Fruit fly (Drosophila melanogaster) whole organism, embryonic: ENCODE results near the gene CG14840.

Source experiments
- Adf1 ChIP-seq: fragments of 200-800 bp; sonication (Bioruptor generic); IDR thresholded peaks from 2 replicates; pipeline ENCODE4 v1.3.6; 2022; ENCODE audit warnings: missing biosample characterization, missing genetic modification characterization
- Atf-2 ChIP-seq: fragments of 200-800 bp; sonication (Bioruptor generic); optimal IDR thresholded peaks from 2 replicates; lab custom pipeline; 2016; ENCODE audit warnings: missing biosample characterization, missing genetic modification characterization
- CG1024 ChIP-seq: fragments of 200-800 bp; sonication (Bioruptor generic); IDR thresholded peaks from 2 replicates; pipeline ENCODE4 v1.3.6; 2022; ENCODE audit warnings: missing biosample characterization, missing genetic modification characterization
- CG10274 ChIP-seq: fragments of 200-800 bp; sonication (Bioruptor generic); optimal IDR thresholded peaks from 3 replicates; lab custom pipeline; 2017; ENCODE audit warnings: missing biosample characterization, mild to moderate bottlenecking, missing genetic modification characterization
- CG10431 ChIP-seq: fragments of 200-800 bp; sonication (Bioruptor generic); optimal IDR thresholded peaks from 3 replicates; lab custom pipeline; 2018; ENCODE audit warnings: missing biosample characterization, mild to moderate bottlenecking, missing genetic modification characterization
- CG11504 ChIP-seq: fragments of 200-800 bp; sonication (Bioruptor generic); optimal IDR thresholded peaks from 3 replicates; lab custom pipeline; 2019; ENCODE audit warnings: missing biosample characterization, mild to moderate bottlenecking, missing genetic modification characterization, moderate library complexity
- CG12219 ChIP-seq: fragments of 200-800 bp; sonication (Bioruptor generic); optimal IDR thresholded peaks from 3 replicates; lab custom pipeline; 2018; ENCODE audit warnings: missing biosample characterization, mild to moderate bottlenecking, missing genetic modification characterization
- CG16813 ChIP-seq: fragments of 200-800 bp; sonication (Bioruptor generic); IDR thresholded peaks from 3 replicates; pipeline ENCODE4 v1.3.6; 2022; ENCODE audit warnings: missing biosample characterization, missing genetic modification characterization; ENCODE audit not compliant: partially characterized antibody
- CG3163 ChIP-seq: fragments of 200-800 bp; sonication (Bioruptor generic); optimal IDR thresholded peaks from 3 replicates; lab custom pipeline; 2016; ENCODE audit warnings: missing biosample characterization, missing genetic modification characterization
- CG6683 ChIP-seq: fragments of 200-800 bp; sonication (Bioruptor generic); optimal IDR thresholded peaks from 2 replicates; lab custom pipeline; 2017; ENCODE audit warnings: missing biosample characterization, mild to moderate bottlenecking, missing genetic modification characterization, missing genetic modification reagents
- CG6689 ChIP-seq: fragments of 200-800 bp; sonication (Bioruptor generic); IDR thresholded peaks from 2 replicates; pipeline ENCODE4 v1.3.6; 2022; ENCODE audit warnings: missing biosample characterization, missing genetic modification characterization
- CG7372 ChIP-seq: fragments of 200-800 bp; sonication (Bioruptor generic); IDR thresholded peaks from 2 replicates; pipeline ENCODE4 v1.3.6; 2022; ENCODE audit warnings: missing biosample characterization, missing genetic modification characterization
- CG7556 ChIP-seq: fragments of 200-800 bp; sonication (Bioruptor generic); optimal IDR thresholded peaks from 2 replicates; lab custom pipeline; 2017; ENCODE audit warnings: missing biosample characterization, mild to moderate bottlenecking, missing genetic modification characterization
- CG8281 ChIP-seq: fragments of 200-800 bp; sonication (Bioruptor generic); optimal IDR thresholded peaks from 2 replicates; lab custom pipeline; 2018; ENCODE audit warnings: missing biosample characterization, mild to moderate bottlenecking, missing genetic modification characterization, moderate library complexity
- CG8290 ChIP-seq, 3 experiments: fragments of 200-800 bp; sonication (Bioruptor generic); optimal IDR thresholded peaks; 2 replicates each; lab custom pipeline; 2016 to 2019; ENCODE audit warnings: missing biosample characterization in 3 of 3, missing genetic modification characterization in 3 of 3, mild to moderate bottlenecking in 2 of 3, moderate library complexity in 1 of 3
- CG8924 ChIP-seq: fragments of 200-800 bp; optimal IDR thresholded peaks from 3 replicates; lab custom pipeline; 2019; ENCODE audit warnings: missing biosample characterization, mild to moderate bottlenecking, missing genetic modification characterization, moderate library complexity
- Dll ChIP-seq: fragments of 200-800 bp; sonication (Bioruptor generic); IDR thresholded peaks from 4 replicates; pipeline ENCODE4 v1.3.6; 2022; ENCODE audit warnings: missing biosample characterization, missing genetic modification characterization; ENCODE audit not compliant: partially characterized antibody
- HmgD ChIP-seq: fragments of 200-800 bp; sonication (Bioruptor generic); optimal IDR thresholded peaks from 3 replicates; lab custom pipeline; 2016; ENCODE audit warnings: missing biosample characterization, missing genetic modification characterization
- Hmr ChIP-seq: fragments of 200-800 bp; sonication (Bioruptor generic); optimal IDR thresholded peaks from 3 replicates; lab custom pipeline; 2017; ENCODE audit warnings: mild to moderate bottlenecking, missing biosample characterization, missing genetic modification reagents, missing genetic modification characterization
- Kr ChIP-seq: fragments of 200-800 bp; sonication (Bioruptor generic); optimal IDR thresholded peaks from 2 replicates; lab custom pipeline; 2017; ENCODE audit warnings: missing biosample characterization, mild to moderate bottlenecking, missing genetic modification characterization
- Neu2 ChIP-seq: fragments of 200-800 bp; sonication (Bioruptor generic); optimal IDR thresholded peaks from 3 replicates; lab custom pipeline; 2016; ENCODE audit warnings: missing biosample characterization, missing genetic modification characterization, borderline replicate concordance
- Nf-YA ChIP-seq: fragments of 200-800 bp; sonication (Bioruptor generic); IDR thresholded peaks from 2 replicates; pipeline ENCODE4 v1.3.6; 2022; ENCODE audit warnings: missing biosample characterization, missing genetic modification characterization
- Oaz ChIP-seq: fragments of 200-800 bp; sonication (Bioruptor generic); IDR thresholded peaks from 2 replicates; pipeline ENCODE4 v1.3.6; 2022; ENCODE audit warnings: missing biosample characterization, missing genetic modification characterization
- Optix ChIP-seq: fragments of 200-800 bp; sonication (Bioruptor generic); IDR thresholded peaks from 3 replicates; pipeline ENCODE4 v1.3.6; 2022; ENCODE audit warnings: missing biosample characterization, missing genetic modification characterization
- Sry-δ ChIP-seq: fragments of 200-800 bp; sonication (Bioruptor generic); optimal IDR thresholded peaks from 2 replicates; lab custom pipeline; 2016; ENCODE audit warnings: missing biosample characterization, missing genetic modification characterization
- Usf ChIP-seq: fragments of 200-800 bp; sonication (Bioruptor generic); optimal IDR thresholded peaks from 2 replicates; lab custom pipeline; 2017; ENCODE audit warnings: missing genotype, missing biosample characterization, missing genetic modification characterization
- bowl ChIP-seq: fragments of 200-800 bp; sonication (Bioruptor generic); IDR thresholded peaks from 2 replicates; pipeline ENCODE4 v1.3.6; 2022; ENCODE audit warnings: missing biosample characterization, missing genetic modification characterization
- cato ChIP-seq: fragments of 200-800 bp; sonication (Bioruptor generic); optimal IDR thresholded peaks from 2 replicates; lab custom pipeline; 2016; ENCODE audit warnings: missing biosample characterization, missing genetic modification characterization, borderline replicate concordance
- crc ChIP-seq: fragments of 200-800 bp; sonication (Bioruptor generic); optimal IDR thresholded peaks from 2 replicates; lab custom pipeline; 2016; ENCODE audit warnings: missing biosample characterization, missing genetic modification characterization
- crp ChIP-seq, 2 experiments: fragments of 200-800 bp; sonication (Bioruptor generic); optimal IDR thresholded peaks; 2 replicates in 1 of 2; 3 replicates in 1 of 2; lab custom pipeline; 2017; ENCODE audit warnings: missing biosample characterization in 2 of 2, missing genetic modification characterization in 2 of 2, mild to moderate bottlenecking in 1 of 2, moderate library complexity in 1 of 2
- cwo ChIP-seq: fragments of 200-800 bp; sonication (Bioruptor generic); optimal IDR thresholded peaks from 3 replicates; lab custom pipeline; 2017; ENCODE audit warnings: missing biosample characterization, missing genetic modification characterization, mild to moderate bottlenecking, moderate library complexity, missing genetic modification reagents
- dan ChIP-seq: fragments of 200-800 bp; sonication (Bioruptor generic); IDR thresholded peaks from 2 replicates; pipeline ENCODE4 v1.3.6; 2022; ENCODE audit warnings: missing biosample characterization, missing genetic modification characterization
- dm ChIP-seq: fragments of 200-800 bp; sonication (Bioruptor generic); optimal IDR thresholded peaks from 3 replicates; lab custom pipeline; 2016; ENCODE audit warnings: missing biosample characterization, missing genetic modification characterization
- gro ChIP-seq: fragments of 200-800 bp; sonication (Bioruptor generic); optimal IDR thresholded peaks from 2 replicates; lab custom pipeline; 2016; ENCODE audit warnings: missing biosample characterization, missing genetic modification characterization
- hkb ChIP-seq, 2 experiments: fragments of 200-800 bp in 1 of 2; fragments of >200 bp in 1 of 2; sonication (Bioruptor generic) in 1 of 2; IDR thresholded peaks in 1 of 2; optimal IDR thresholded peaks in 1 of 2; 2 replicates each; pipeline versions ENCODE4 v1.3.6 to Lab custom; 2017 to 2022; ENCODE audit warnings: missing biosample characterization in 1 of 2, missing genetic modification characterization in 1 of 2
- ind ChIP-seq: fragments of 200-800 bp; sonication (Bioruptor generic); optimal IDR thresholded peaks from 3 replicates; lab custom pipeline; 2016; ENCODE audit warnings: missing biosample characterization, missing genetic modification characterization
- jigr1 ChIP-seq: fragments of 200-800 bp; sonication (Bioruptor generic); IDR thresholded peaks from 3 replicates; pipeline ENCODE4 v1.3.6; 2022; ENCODE audit warnings: missing biosample characterization, missing genetic modification characterization
- jing ChIP-seq: fragments of 200-800 bp; sonication (Bioruptor generic); optimal IDR thresholded peaks from 2 replicates; lab custom pipeline; 2018; ENCODE audit warnings: missing biosample characterization, mild to moderate bottlenecking, missing genetic modification characterization
- knrl ChIP-seq: fragments of 200-800 bp; sonication (Bioruptor generic); IDR thresholded peaks from 3 replicates; pipeline ENCODE4 v1.3.6; 2022; ENCODE audit warnings: missing biosample characterization, missing genetic modification characterization; ENCODE audit not compliant: partially characterized antibody
- mam ChIP-seq: fragments of 200-800 bp; sonication (Bioruptor generic); optimal IDR thresholded peaks from 3 replicates; lab custom pipeline; 2016; ENCODE audit warnings: missing biosample characterization, missing genetic modification characterization
- oc ChIP-seq: fragments of 200-800 bp; sonication (Bioruptor generic); optimal IDR thresholded peaks from 2 replicates; lab custom pipeline; 2018; ENCODE audit warnings: missing biosample characterization, mild to moderate bottlenecking, missing genetic modification characterization, moderate library complexity
- pfk ChIP-seq: fragments of 200-800 bp; sonication (Bioruptor generic); optimal IDR thresholded peaks from 2 replicates; lab custom pipeline; 2018; ENCODE audit warnings: missing biosample characterization, mild to moderate bottlenecking, missing genetic modification characterization, moderate library complexity
- pnt ChIP-seq: fragments of 200-800 bp; sonication (Bioruptor generic); optimal IDR thresholded peaks from 3 replicates; lab custom pipeline; 2016; ENCODE audit warnings: missing biosample characterization, missing genetic modification characterization
- pzg ChIP-seq: fragments of 200-800 bp; sonication (Bioruptor generic); optimal IDR thresholded peaks from 3 replicates; lab custom pipeline; 2018; ENCODE audit warnings: missing biosample characterization, mild to moderate bottlenecking, missing genetic modification characterization, moderate library complexity
- ro ChIP-seq: fragments of 200-800 bp; sonication (Bioruptor generic); IDR thresholded peaks from 2 replicates; pipeline ENCODE4 v1.3.6; 2022; ENCODE audit warnings: missing biosample characterization, missing genetic modification characterization
- tgo ChIP-seq: fragments of 200-800 bp; sonication (Bioruptor generic); IDR thresholded peaks from 3 replicates; pipeline ENCODE4 v1.3.6; 2022; ENCODE audit warnings: missing biosample characterization, missing genetic modification characterization
- tin ChIP-seq: fragments of 200-800 bp; sonication (Bioruptor generic); optimal IDR thresholded peaks from 3 replicates; lab custom pipeline; 2016; ENCODE audit warnings: missing biosample characterization, missing genetic modification characterization
- tx ChIP-seq: fragments of 200-800 bp; sonication (Bioruptor generic); optimal IDR thresholded peaks from 2 replicates; lab custom pipeline; 2016; ENCODE audit warnings: missing biosample characterization, missing genetic modification characterization
- wdn ChIP-seq: fragments of 200-800 bp; sonication (Bioruptor generic); IDR thresholded peaks from 2 replicates; pipeline ENCODE4 v1.3.6; 2022; ENCODE audit warnings: missing biosample characterization, missing genetic modification characterization

The CG14840 gene

dm6 chr3R:14278523-14279303, 17.7 kb upstream of the CG14840 start (continued):
- TF ChIP-seq CG1024 (GFP tag; lab: Robert Waterston, UW) (no peak), knrl (GFP tag; lab: Robert Waterston, UW) (no peak), CG8281 (tag; lab: Kevin White, UChicago) (no peak), gro (GFP tag; lab: Kevin White, UChicago) (peak; percentile 13), HmgD (GFP tag; lab: Kevin White, UChicago) (peak; percentile 44), pfk (GFP tag; lab: Kevin White, UChicago) (no peak), CG7372 (GFP tag; lab: Robert Waterston, UW) (no peak), Atf-2 (GFP tag; lab: Kevin White, UChicago) (no peak), cato (GFP tag; lab: Kevin White, UChicago) (no peak), jigr1 (GFP tag; lab: Robert Waterston, UW) (no peak), Sry-δ (peak; percentile 35), mam (peak; percentile 18), CG16813 (no peak), CG8290 (GFP tag; optimal IDR thresholded peaks at IDR 0.05; lab: Kevin White, UChicago) (peak; percentile 16), CG8290 (tag; optimal IDR thresholded peaks at IDR 0.05; lab: Kevin White, UChicago) (peak in 1 of 2 experiments; percentile 27), tin (GFP tag; lab: Kevin White, UChicago) (no peak), Kr (GFP tag; lab: Kevin White, UChicago) (no peak), tgo (GFP tag; lab: Robert Waterston, UW) (no peak), crc (GFP tag; lab: Kevin White, UChicago) (no peak), CG10431 (GFP tag; lab: Kevin White, UChicago) (no peak), pnt (GFP tag; lab: Kevin White, UChicago) (no peak), ind (GFP tag; lab: Kevin White, UChicago) (no peak), CG6683 (GFP tag; lab: Kevin White, UChicago) (no peak), CG12219 (GFP tag; lab: Kevin White, UChicago) (no peak), CG7556 (no peak), Nf-YA (GFP tag; lab: Robert Waterston, UW) (no peak), Hmr (GFP tag; lab: Kevin White, UChicago) (no peak), dan (GFP tag; lab: Robert Waterston, UW) (no peak), cwo (no peak), dm (GFP tag; lab: Kevin White, UChicago) (no peak), Neu2 (GFP tag; lab: Kevin White, UChicago) (peak; percentile 66), ro (GFP tag; lab: Robert Waterston, UW) (no peak), tx (GFP tag; lab: Kevin White, UChicago) (no peak), CG10274 (GFP tag; lab: Kevin White, UChicago) (no peak), Oaz (GFP tag; lab: Robert Waterston, UW) (no peak), wdn (no peak), Usf (GFP tag; lab: Kevin White, UChicago) (no peak), oc (tag; lab: Kevin White, UChicago) (no peak), Optix (GFP tag; lab: Robert Waterston, UW) (no peak), bowl (GFP tag; lab: Robert Waterston, UW) (no peak), jing (GFP tag; lab: Kevin White, UChicago) (no peak), CG8924 (tag; lab: Kevin White, UChicago) (no peak), CG6689 (GFP tag; lab: Robert Waterston, UW) (peak; percentile 25), CG3163 (peak; percentile 3), hkb (optimal IDR thresholded peaks at IDR 0.05; lab: Kevin White, UChicago) (no peak), hkb (GFP tag; IDR thresholded peaks at IDR 0.05; lab: Robert Waterston, UW) (no peak; the same call in 1 of the 2 replicates), crp (GFP tag; optimal IDR thresholded peaks at IDR 0.05; lab: Kevin White, UChicago) (no peak), Dll (GFP tag; lab: Robert Waterston, UW) (0 out of 4 replicates have a peak, but pooled peaks have one; percentile 39), CG11504 (no peak), pzg (no peak), Adf1 (GFP tag; lab: Robert Waterston, UW) (no peak)
